Fruit fly (Drosophila melanogaster): ENCODE results near the gene CG33764.

CG33764 gene

dm6 chr3L:4283428-4284089 is 16.3 kb upstream of the CG33764 start, which contains the start of the genes srw and CG1316:
Gene srw (minus strand): TSS chr3L:4283478.
Gene CG1316 (plus strand): TSS chr3L:4283851.
- TF ChIP-seq Snoo (tag; optimal IDR thresholded peaks at IDR 0.05) (peak; percentile 4), CG4496 (GFP tag; IDR thresholded peaks at IDR 0.05) (peak; percentile 11; the same call in 1 of the 3 replicates), gl (tag; optimal IDR thresholded peaks at IDR 0.05) (no peak)

- TF ChIP-seq CG4496 (GFP tag; IDR thresholded peaks at IDR 0.05): 0 out of 3 replicates have a peak, but pooled peaks have one; percentile 31
- no peak for TF ChIP-seq CG12605 (GFP tag; IDR thresholded peaks at IDR 0.05)
Observed at dm6 chr3L:4282627-4283026, 15.3 kb upstream of the CG33764 start, which contains the start of gene CG11583. Gene CG11583 (minus strand): TSS chr3L:4282817.

dm6 chr3L:4277796-4278195 is 10.5 kb upstream of the CG33764 start, which contains the start of gene Ctl1:
Gene Ctl1 (plus strand): TSS chr3L:4277962.
- TF ChIP-seq CG13204 (GFP tag; optimal IDR thresholded peaks at IDR 0.05) (no peak), CG10348 (GFP tag; IDR thresholded peaks at IDR 0.05) (no peak), D1 (tag; optimal IDR thresholded peaks at IDR 0.05) (no peak), CG8301 (tag; optimal IDR thresholded peaks at IDR 0.05) (no peak), Ets98B (GFP tag; IDR thresholded peaks at IDR 0.05) (no peak), CG17806 (tag; optimal IDR thresholded peaks at IDR 0.05) (no peak), CG9948 (tag; optimal IDR thresholded peaks at IDR 0.05) (no peak)

dm6 chr3L:4272167-4272773 is 5.0 kb upstream of the CG33764 start:
- TF ChIP-seq CG9948 (tag; optimal IDR thresholded peaks at IDR 0.05): no peak
- TF ChIP-seq CG4496 (GFP tag; IDR thresholded peaks at IDR 0.05): no peak
- TF ChIP-seq CG32121 (GFP tag; IDR thresholded peaks at IDR 0.05): no peak
- TF ChIP-seq D1 (tag; optimal IDR thresholded peaks at IDR 0.05): no peak
- peak; percentile 91 for TF ChIP-seq EcR (GFP tag; optimal IDR thresholded peaks at IDR 0.05)

dm6 chr3L:4270949-4271827 is 3.9 kb upstream of the CG33764 start:
- TF ChIP-seq Pif1A (GFP tag; optimal IDR thresholded peaks at IDR 0.05) (no peak), CG8159 (tag; optimal IDR thresholded peaks at IDR 0.05) (peak; percentile 33), CG8301 (tag; optimal IDR thresholded peaks at IDR 0.05) (peak; percentile 66), EcR (GFP tag; optimal IDR thresholded peaks at IDR 0.05) (peak; percentile 51), CG15710 (tag; optimal IDR thresholded peaks at IDR 0.05) (peak; percentile 6), fd96Ca (GFP tag; IDR thresholded peaks at IDR 0.05) (no peak), CG9948 (tag; optimal IDR thresholded peaks at IDR 0.05) (peak; percentile 53), CG10348 (GFP tag; IDR thresholded peaks at IDR 0.05) (no peak), Pif1B (GFP tag; optimal IDR thresholded peaks at IDR 0.05) (no peak), CG13204 (GFP tag; optimal IDR thresholded peaks at IDR 0.05) (no peak), CG14655 (GFP tag; optimal IDR thresholded peaks at IDR 0.05) (peak; percentile 83), Ets98B (GFP tag; IDR thresholded peaks at IDR 0.05) (no peak), gl (tag; optimal IDR thresholded peaks at IDR 0.05) (no peak), Snoo (tag; optimal IDR thresholded peaks at IDR 0.05) (no peak), CG4496 (GFP tag; IDR thresholded peaks at IDR 0.05) (0 out of 3 replicates have a peak, but pooled peaks have one; percentile 25), CG32121 (GFP tag; IDR thresholded peaks at IDR 0.05) (no peak), CG17806 (tag; optimal IDR thresholded peaks at IDR 0.05) (peak; percentile 33), D1 (tag; optimal IDR thresholded peaks at IDR 0.05) (peak; percentile 8), CG12605 (GFP tag; IDR thresholded peaks at IDR 0.05) (no peak), CG34367 (tag; optimal IDR thresholded peaks at IDR 0.05) (no peak), rn (GFP tag; IDR thresholded peaks at IDR 0.05) (no peak)

- TF ChIP-seq CG8159 (tag; optimal IDR thresholded peaks at IDR 0.05) (peak; percentile 81), CG13204 (GFP tag; optimal IDR thresholded peaks at IDR 0.05) (no peak), fd96Ca (GFP tag; IDR thresholded peaks at IDR 0.05) (0 out of 3 replicates have a peak, but pooled peaks have one; percentile 24), CG17806 (tag; optimal IDR thresholded peaks at IDR 0.05) (peak; percentile 76), CG4496 (GFP tag; IDR thresholded peaks at IDR 0.05) (peak; percentile 67; the same call in 1 of the 3 replicates), CG32121 (GFP tag; IDR thresholded peaks at IDR 0.05) (peak; percentile 63), Snoo (tag; optimal IDR thresholded peaks at IDR 0.05) (peak; percentile 76), Ets98B (GFP tag; IDR thresholded peaks at IDR 0.05) (no peak; the same call in 1 of the 2 replicates), CG9948 (tag; optimal IDR thresholded peaks at IDR 0.05) (peak; percentile 81), Pif1A (GFP tag; optimal IDR thresholded peaks at IDR 0.05) (peak; percentile 66), D1 (tag; optimal IDR thresholded peaks at IDR 0.05) (peak; percentile 66), CG14655 (GFP tag; optimal IDR thresholded peaks at IDR 0.05) (peak; percentile 82), CG34367 (tag; optimal IDR thresholded peaks at IDR 0.05) (peak; percentile 57), EcR (GFP tag; optimal IDR thresholded peaks at IDR 0.05) (no peak), gl (tag; optimal IDR thresholded peaks at IDR 0.05) (peak; percentile 52), Pif1B (GFP tag; optimal IDR thresholded peaks at IDR 0.05) (peak; percentile 75), CG12605 (GFP tag; IDR thresholded peaks at IDR 0.05) (peak; percentile 78), rn (GFP tag; IDR thresholded peaks at IDR 0.05) (no peak), CG8301 (tag; optimal IDR thresholded peaks at IDR 0.05) (peak; percentile 88), CG10348 (GFP tag; IDR thresholded peaks at IDR 0.05) (no peak), CG15710 (tag; optimal IDR thresholded peaks at IDR 0.05) (peak; percentile 81)
Observed at dm6 chr3L:4269920-4270319, 2.6 kb upstream of the CG33764 start.
